Worm (Caenorhabditis elegans): ENCODE results near the gene hpr-17.

Gene hpr-17

DNA sequence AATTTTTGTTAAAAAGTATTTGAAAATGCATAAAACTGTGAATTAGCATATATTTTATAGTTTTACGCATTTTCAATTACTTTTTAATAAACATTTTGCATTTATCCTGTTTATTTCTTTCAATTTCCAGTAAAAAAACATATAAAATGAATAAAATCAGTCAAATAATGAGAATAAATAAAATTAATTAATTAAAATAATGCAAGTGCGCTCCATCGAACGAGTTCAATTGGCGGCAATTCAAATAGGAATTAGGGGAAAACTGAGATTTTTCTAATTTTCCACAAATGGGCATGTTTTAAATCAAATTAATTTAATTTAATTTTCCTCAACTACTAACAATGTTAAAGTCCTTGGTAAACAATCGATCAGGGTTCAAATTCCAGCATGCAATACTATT lies 776 bp downstream of the hpr-17 start:
- TF ChIP-seq nhr-237 (tag; optimal IDR thresholded peaks at IDR 0.05): no peak
- no peak for TF ChIP-seq pha-4 (tag; optimal IDR thresholded peaks at IDR 0.05)
- TF ChIP-seq egl-27 (tag; optimal IDR thresholded peaks at IDR 0.05): no peak
- no peak for TF ChIP-seq mml-1 (tag; optimal IDR thresholded peaks at IDR 0.05)
- TF ChIP-seq ztf-11 (tag; optimal IDR thresholded peaks at IDR 0.05): no peak
- TF ChIP-seq nhr-23 (tag; optimal IDR thresholded peaks at IDR 0.05): no peak
- no peak for TF ChIP-seq ama-1 (optimal IDR thresholded peaks at IDR 0.05)
- TF ChIP-seq hmg-11 (tag; optimal IDR thresholded peaks at IDR 0.05): no peak
- TF ChIP-seq nhr-28 (tag; optimal IDR thresholded peaks at IDR 0.05): no peak

DNA sequence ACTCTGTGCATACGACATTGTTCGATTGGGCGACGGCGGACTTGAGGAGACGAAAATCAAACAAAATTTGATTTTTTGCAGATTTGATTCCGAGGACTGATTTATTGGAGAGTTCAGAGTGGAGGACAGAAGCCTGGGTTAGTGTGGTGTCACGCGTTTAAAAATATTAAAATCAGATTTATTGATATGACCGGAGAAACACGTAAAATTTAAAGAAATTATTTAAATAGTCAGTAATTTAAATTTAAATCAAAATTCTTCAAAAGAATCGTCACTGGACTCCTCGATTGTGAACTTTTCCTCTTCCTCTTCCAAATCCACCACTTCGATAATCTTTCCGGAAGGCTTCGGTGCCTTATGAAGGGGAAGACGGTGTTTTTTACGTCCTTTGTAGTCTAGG lies 3.5 kb downstream of the hpr-17 start, which contains the start of gene spe-18:
Gene spe-18, minus strand, starts transcription at position 101 of the 400 bp plus-strand sequence.
- TF ChIP-seq nhr-67 (tag; optimal IDR thresholded peaks at IDR 0.05): no peak
- TF ChIP-seq ZK546.5 (tag; optimal IDR thresholded peaks at IDR 0.05): no peak
- no peak for TF ChIP-seq zag-1 (tag; optimal IDR thresholded peaks at IDR 0.05)

DNA sequence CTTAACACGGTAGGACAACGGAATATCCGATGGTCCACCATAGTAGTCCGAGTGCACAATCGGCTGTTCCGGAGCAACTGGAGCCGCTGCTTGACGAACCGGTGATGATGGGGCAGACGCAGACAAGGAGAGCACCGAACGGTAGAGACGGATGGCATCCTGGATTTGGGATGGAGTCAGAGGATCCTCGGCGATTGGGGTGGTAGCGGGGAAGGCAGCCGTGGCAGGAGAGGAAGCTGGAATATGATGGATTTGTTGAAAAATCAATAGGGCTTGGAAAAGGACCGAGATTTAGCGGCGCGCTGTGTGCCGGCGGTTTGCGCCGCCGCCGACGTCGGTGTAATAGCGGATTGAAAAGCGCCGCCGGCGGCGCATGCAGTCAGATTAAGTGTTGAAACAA lies 4.4 kb downstream of the hpr-17 start:
- TF ChIP-seq nhr-77 (tag; optimal IDR thresholded peaks at IDR 0.05): no peak
- no peak for TF ChIP-seq sea-2 (GFP tag; optimal IDR thresholded peaks at IDR 0.05)
- TF ChIP-seq elt-1 (tag; optimal IDR thresholded peaks at IDR 0.05): no peak
- TF ChIP-seq fkh-2 (tag; optimal IDR thresholded peaks at IDR 0.05): no peak
- no peak for TF ChIP-seq eor-1 (tag; optimal IDR thresholded peaks at IDR 0.05)
- no peak for TF ChIP-seq egl-5 (tag; optimal IDR thresholded peaks at IDR 0.05)
- TF ChIP-seq elt-3 (tag; optimal IDR thresholded peaks at IDR 0.05): no peak
- no peak for TF ChIP-seq ama-1 (optimal IDR thresholded peaks at IDR 0.05)
- no peak for TF ChIP-seq ceh-16 (tag; optimal IDR thresholded peaks at IDR 0.05)

DNA sequence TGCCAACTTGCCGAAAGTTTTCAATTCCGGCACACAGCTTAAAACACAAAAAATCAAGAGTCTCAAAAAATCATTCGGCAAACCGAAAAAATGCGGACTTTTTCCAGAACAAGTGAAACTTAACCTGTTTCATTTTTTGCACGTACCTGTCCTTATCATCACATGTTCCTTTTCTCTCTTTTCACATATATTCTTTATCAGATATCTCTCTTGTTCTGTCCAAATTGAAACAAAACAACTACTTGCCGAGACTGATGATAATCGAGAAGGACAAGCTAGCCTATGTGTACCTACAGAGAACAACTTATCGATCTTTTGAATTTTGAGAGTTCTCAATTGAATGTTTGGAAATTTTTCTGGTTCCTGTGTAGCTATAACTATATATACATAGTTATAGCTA lies 6.9 kb downstream of the hpr-17 start:
- TF ChIP-seq pha-4 (tag; optimal IDR thresholded peaks at IDR 0.05) (no peak), unc-62 (GFP tag; optimal IDR thresholded peaks at IDR 0.05) (peak; percentile 7), eor-1 (tag; optimal IDR thresholded peaks at IDR 0.05) (no peak), jun-1 (tag; optimal IDR thresholded peaks at IDR 0.05) (peak; percentile 8), nhr-12 (tag; optimal IDR thresholded peaks at IDR 0.05) (no peak), fos-1 (tag; optimal IDR thresholded peaks at IDR 0.05) (no peak), ceh-9 (tag; optimal IDR thresholded peaks at IDR 0.05) (no peak), nhr-43 (tag; optimal IDR thresholded peaks at IDR 0.05; ENCODE audit: poor library complexity, severe bottlenecking) (peak; percentile 83), elt-1 (tag; optimal IDR thresholded peaks at IDR 0.05) (no peak), ztf-11 (tag; optimal IDR thresholded peaks at IDR 0.05) (no peak), nhr-23 (tag; optimal IDR thresholded peaks at IDR 0.05) (peak; percentile 40), elt-3 (tag; optimal IDR thresholded peaks at IDR 0.05) (peak in 1 of 3 experiments; percentile 23), ztf-4 (tag; optimal IDR thresholded peaks at IDR 0.05) (no peak), tbx-2 (tag; optimal IDR thresholded peaks at IDR 0.05) (no peak), ceh-28 (tag; optimal IDR thresholded peaks at IDR 0.05) (no peak), hmg-11 (tag; optimal IDR thresholded peaks at IDR 0.05) (no peak), lsy-12 (tag; optimal IDR thresholded peaks at IDR 0.05) (no peak)

DNA sequence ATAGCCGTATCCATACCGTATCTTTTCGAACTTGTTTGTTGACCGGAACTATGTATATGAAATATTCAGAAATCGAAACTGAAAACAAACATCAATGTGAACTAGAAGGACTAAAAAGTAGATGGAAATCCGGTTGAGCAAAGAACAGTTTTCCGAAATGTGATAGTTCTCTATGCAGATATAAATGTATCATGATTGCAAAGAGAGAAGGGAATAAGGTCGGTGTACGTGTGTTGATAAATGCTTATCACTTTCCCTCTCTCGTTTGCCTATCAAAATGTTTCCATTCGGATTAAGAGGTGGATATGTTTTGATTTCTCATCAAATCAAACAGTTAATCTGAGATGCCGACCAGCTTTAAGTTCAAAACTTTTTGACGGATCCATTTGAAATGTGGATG lies 8.6 kb downstream of the hpr-17 start:
- no peak for TF ChIP-seq unc-62 (GFP tag; optimal IDR thresholded peaks at IDR 0.05)
- TF ChIP-seq nhr-43 (tag; optimal IDR thresholded peaks at IDR 0.05; ENCODE audit: poor library complexity, severe bottlenecking): peak; percentile 32
- no peak for TF ChIP-seq R02D3.7 (tag; optimal IDR thresholded peaks at IDR 0.05)
- peak in 1 of 3 experiments; percentile 48 for TF ChIP-seq elt-3 (tag; optimal IDR thresholded peaks at IDR 0.05)
- TF ChIP-seq mdl-1 (tag; optimal IDR thresholded peaks at IDR 0.05): no peak
- TF ChIP-seq lin-39 (tag; optimal IDR thresholded peaks at IDR 0.05): no peak
- TF ChIP-seq skn-1 (tag; optimal IDR thresholded peaks at IDR 0.05): no peak
- no peak for TF ChIP-seq aly-2 (tag; optimal IDR thresholded peaks at IDR 0.05)
- no peak for TF ChIP-seq zag-1 (tag; optimal IDR thresholded peaks at IDR 0.05)
- no peak for TF ChIP-seq nhr-12 (tag; optimal IDR thresholded peaks at IDR 0.05)
- TF ChIP-seq unc-39 (tag; optimal IDR thresholded peaks at IDR 0.05): no peak
- TF ChIP-seq nhr-23 (tag; optimal IDR thresholded peaks at IDR 0.05): peak; percentile 37
- no peak for TF ChIP-seq lsy-12 (tag; optimal IDR thresholded peaks at IDR 0.05)
